Worm (Caenorhabditis elegans): ENCODE data around the gene F49E2.2.
A peak's percentile ranks its signal among the peaks of the same experiment; 100 is the strongest.

F49E2.2 gene

DNA sequence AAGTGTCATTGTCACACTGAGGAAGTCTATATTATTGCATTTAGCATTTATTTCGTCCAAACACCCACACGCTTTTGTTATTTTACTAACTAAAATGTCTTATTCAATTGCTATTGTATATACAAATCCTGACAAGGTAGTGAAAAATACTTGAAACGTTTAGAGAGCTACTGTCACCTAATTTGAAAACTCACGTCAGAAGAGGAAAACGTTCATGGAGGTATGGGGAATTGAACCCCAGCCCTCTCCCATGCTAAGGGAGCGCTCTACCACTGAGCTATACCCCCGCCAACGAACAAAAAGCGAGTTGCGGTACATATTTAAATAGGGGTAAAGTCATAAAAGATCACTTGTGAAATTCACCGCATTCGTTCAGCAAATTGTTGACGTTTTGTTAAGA is 56.1 kb downstream of the F49E2.2 start (continued):
- TF ChIP-seq nhr-27 (tag; optimal IDR thresholded peaks at IDR 0.05) (peak; percentile 40), akir-1 (GFP tag; optimal IDR thresholded peaks at IDR 0.05) (peak; percentile 17), F37B4.10 (GFP tag; IDR thresholded peaks at IDR 0.05) (no peak), hmg-20 (GFP tag; IDR thresholded peaks at IDR 0.05) (no peak), madf-3 (GFP tag; IDR thresholded peaks at IDR 0.05) (no peak), lsl-1 (GFP tag; optimal IDR thresholded peaks at IDR 0.05) (no peak), B0035.1 (tag; optimal IDR thresholded peaks at IDR 0.05) (peak; percentile 24), nhr-120 (GFP tag; IDR thresholded peaks at IDR 0.05) (no peak), pha-4 (tag; optimal IDR thresholded peaks at IDR 0.05) (no peak), ZK185.1 (tag; optimal IDR thresholded peaks at IDR 0.05; ENCODE audit: poor library complexity, severe bottlenecking) (peak; percentile 63), B0261.1 (tag; optimal IDR thresholded peaks at IDR 0.05) (peak; percentile 78), chd-7 (tag; optimal IDR thresholded peaks at IDR 0.05) (no peak), egrh-3 (GFP tag; IDR thresholded peaks at IDR 0.05) (peak; percentile 27; the same call in 1 of the 2 replicates), fkh-3 (tag; optimal IDR thresholded peaks at IDR 0.05) (peak; percentile 68), mel-28 (tag; optimal IDR thresholded peaks at IDR 0.05; ENCODE audit: borderline replicate concordance) (no peak), cebp-1 (GFP tag; IDR thresholded peaks at IDR 0.05) (0 out of 2 replicates have a peak, but pooled peaks have one; percentile 26), cebp-1 (tag; optimal IDR thresholded peaks at IDR 0.05) (no peak), ccch-3 (GFP tag; optimal IDR thresholded peaks at IDR 0.05) (no peak), F22D6.2 (tag; optimal IDR thresholded peaks at IDR 0.05) (no peak), ets-4 (GFP tag; optimal IDR thresholded peaks at IDR 0.05) (peak; percentile 43), xnd-1 (tag; optimal IDR thresholded peaks at IDR 0.05) (no peak), Y53G8AR.9 (GFP tag; conservative IDR thresholded peaks at IDR 0.05) (no peak), lin-54 (GFP tag; optimal IDR thresholded peaks at IDR 0.05) (no peak), B0336.3 (GFP tag; IDR thresholded peaks at IDR 0.05) (no peak), sdz-38 (tag; optimal IDR thresholded peaks at IDR 0.05) (no peak), aptf-3 (GFP tag; IDR thresholded peaks at IDR 0.05) (0 out of 2 replicates have a peak, but pooled peaks have one; percentile 48), rec-8 (tag; optimal IDR thresholded peaks at IDR 0.05) (peak; percentile 71 to 87), T26A5.8 (tag; optimal IDR thresholded peaks at IDR 0.05) (peak; percentile 19), Y79H2A.3 (GFP tag; conservative IDR thresholded peaks at IDR 0.05) (no peak), zfh-2 (GFP tag; conservative IDR thresholded peaks at IDR 0.05) (no peak), mxl-1 (tag; optimal IDR thresholded peaks at IDR 0.05) (peak; percentile 83), B0019.2 (GFP tag; conservative IDR thresholded peaks at IDR 0.05) (no peak; the same call in 1 of the 2 replicates), snpc-1.1 (tag; optimal IDR thresholded peaks at IDR 0.05; ENCODE audit: insufficient read depth) (no peak), F49E8.2 (tag; optimal IDR thresholded peaks at IDR 0.05; ENCODE audit: insufficient read depth) (peak; percentile 12), madf-6 (GFP tag; IDR thresholded peaks at IDR 0.05) (peak; percentile 48; the same call in 1 of the 2 replicates), him-1 (tag; optimal IDR thresholded peaks at IDR 0.05) (peak; percentile 89), sea-2 (GFP tag; IDR thresholded peaks at IDR 0.05) (no peak), sptf-2 (GFP tag; optimal IDR thresholded peaks at IDR 0.05) (peak; percentile 52), nfya-2 (GFP tag; IDR thresholded peaks at IDR 0.05) (no peak), nhr-90 (tag; optimal IDR thresholded peaks at IDR 0.05) (peak; percentile 72), cebp-2 (GFP tag; IDR thresholded peaks at IDR 0.05) (0 out of 2 replicates have a peak, but pooled peaks have one; percentile 56), lin-35 (GFP tag; optimal IDR thresholded peaks at IDR 0.05) (peak in 1 of 3 experiments; percentile 43), ekl-4 (GFP tag; IDR thresholded peaks at IDR 0.05) (0 out of 2 replicates have a peak, but pooled peaks have one; percentile 40), C17E4.6 (GFP tag; IDR thresholded peaks at IDR 0.05) (no peak), F33H1.4 (GFP tag; IDR thresholded peaks at IDR 0.05) (no peak), dox-1 (GFP tag; IDR thresholded peaks at IDR 0.05) (peak; percentile 78; the same call in 1 of the 2 replicates), lin-40 (tag; optimal IDR thresholded peaks at IDR 0.05) (no peak), F23B12.7 (tag; optimal IDR thresholded peaks at IDR 0.05; ENCODE audit: insufficient read depth) (peak; percentile 59)
